Fruit fly (Drosophila melanogaster): ENCODE measurements around the gene Mayo.

Mayo gene

DNA sequence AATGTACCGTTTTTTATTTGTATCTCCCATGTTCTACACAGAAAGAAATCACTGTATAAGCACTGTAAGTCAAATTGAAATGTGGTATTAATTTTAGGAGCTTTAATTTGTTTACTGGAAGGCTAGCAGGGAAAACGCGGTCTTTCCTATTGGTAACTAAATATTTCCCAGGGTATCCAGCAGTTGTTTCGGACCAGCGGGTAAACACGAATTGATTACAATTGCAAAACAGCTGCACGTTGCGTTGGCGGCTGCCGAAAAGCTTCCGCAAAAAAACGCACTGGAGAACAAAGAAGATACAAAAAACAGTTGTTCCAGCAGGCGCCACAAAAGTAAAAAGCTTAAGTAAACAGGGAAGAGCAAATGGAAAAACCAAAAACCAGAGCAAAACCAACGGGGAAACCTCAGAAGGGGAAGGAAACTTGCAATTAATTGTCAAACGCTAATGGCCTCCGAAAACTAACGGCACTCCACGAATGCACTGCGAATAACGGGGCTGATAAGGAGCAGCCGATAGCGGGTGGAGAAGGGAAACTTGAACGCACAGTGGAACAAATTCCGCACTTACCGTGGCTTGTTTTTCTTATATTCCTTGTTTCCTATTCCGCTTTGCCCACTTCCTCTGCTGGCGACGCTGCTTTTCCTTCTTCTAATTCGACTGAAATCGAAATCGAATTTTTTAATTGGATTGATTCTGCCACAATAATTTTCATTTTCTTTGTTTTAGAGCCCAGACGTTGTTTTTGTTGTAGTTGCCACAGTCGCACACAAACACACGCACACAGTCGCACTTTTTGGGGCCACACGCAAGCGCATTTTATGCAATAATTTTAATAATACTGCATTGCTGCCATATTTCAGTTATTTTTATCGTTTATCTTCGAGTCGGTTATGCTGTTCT, 48.9 kb downstream of the Mayo start (continued):
- TF ChIP-seq nerfin-2 (GFP tag; IDR thresholded peaks at IDR 0.05; ENCODE audit: partially characterized antibody) = peak; percentile 32; the same call in 1 of the 2 replicates
- no peak for TF ChIP-seq Side (GFP tag; optimal IDR thresholded peaks at IDR 0.05)
- TF ChIP-seq CG11247 (GFP tag; IDR thresholded peaks at IDR 0.05) = no peak
- TF ChIP-seq CG8944 (GFP tag; optimal IDR thresholded peaks at IDR 0.05) = peak; percentile 31
- TF ChIP-seq CG14965 (GFP tag; optimal IDR thresholded peaks at IDR 0.05; ENCODE audit: borderline replicate concordance) = no peak
- TF ChIP-seq Doc2 (GFP tag; IDR thresholded peaks at IDR 0.05) = no peak
- TF ChIP-seq ase (GFP tag; IDR thresholded peaks at IDR 0.05) = peak; percentile 5; the same call in 1 of the 3 replicates
- TF ChIP-seq Lhr (GFP tag; optimal IDR thresholded peaks at IDR 0.05) = no peak
- no peak for TF ChIP-seq Myb (GFP tag; optimal IDR thresholded peaks at IDR 0.05)
- TF ChIP-seq az2 (GFP tag; optimal IDR thresholded peaks at IDR 0.05) = peak; percentile 37
- no peak for TF ChIP-seq gfzf (GFP tag; optimal IDR thresholded peaks at IDR 0.05)
- no peak for TF ChIP-seq wek (GFP tag; optimal IDR thresholded peaks at IDR 0.05)
- no peak for TF ChIP-seq H2.0 (GFP tag; IDR thresholded peaks at IDR 0.05)
- TF ChIP-seq Hr78 (GFP tag; optimal IDR thresholded peaks at IDR 0.05) = no peak
- peak; percentile 34; the same call in 1 of the 2 replicates for TF ChIP-seq CG11696 (GFP tag; IDR thresholded peaks at IDR 0.05)
- peak; percentile 57 for TF ChIP-seq NfI (GFP tag; optimal IDR thresholded peaks at IDR 0.05)
- peak; percentile 53 for TF ChIP-seq sisA (GFP tag; IDR thresholded peaks at IDR 0.05)
- TF ChIP-seq bcd (GFP tag; optimal IDR thresholded peaks at IDR 0.05) = peak; percentile 6
- no peak for TF ChIP-seq CHES-1-like (GFP tag; optimal IDR thresholded peaks at IDR 0.05)
- no peak for TF ChIP-seq CG11085 (GFP tag; IDR thresholded peaks at IDR 0.05)
- TF ChIP-seq NC2β (GFP tag; optimal IDR thresholded peaks at IDR 0.05) = peak; percentile 13
- TF ChIP-seq CG6175 (GFP tag; IDR thresholded peaks at IDR 0.05) = no peak
- no peak for TF ChIP-seq CG2129 (GFP tag; IDR thresholded peaks at IDR 0.05; ENCODE audit: partially characterized antibody)
- no peak for TF ChIP-seq CG13624 (GFP tag; optimal IDR thresholded peaks at IDR 0.05)
- TF ChIP-seq CG6765 (GFP tag; optimal IDR thresholded peaks at IDR 0.05) = peak; percentile 36
- TF ChIP-seq ATbp (GFP tag; optimal IDR thresholded peaks at IDR 0.05) = no peak
- peak; percentile 92 for TF ChIP-seq Ets65A (GFP tag)
- TF ChIP-seq pan (optimal IDR thresholded peaks at IDR 0.05) = no peak
- peak in 1 of 2 experiments; percentile 52 for TF ChIP-seq pan (GFP tag; optimal IDR thresholded peaks at IDR 0.05 in 1 of 2, IDR thresholded peaks at IDR 0.05 in 1 of 2)
- TF ChIP-seq dpn (GFP tag; optimal IDR thresholded peaks at IDR 0.05) = peak in 1 of 2 experiments; percentile 50
- TF ChIP-seq wor (GFP tag; IDR thresholded peaks at IDR 0.05) = peak; percentile 22; the same call in 1 of the 2 replicates
- TF ChIP-seq CG11093 (GFP tag; IDR thresholded peaks at IDR 0.05) = no peak
- no peak for TF ChIP-seq Six4 (GFP tag; optimal IDR thresholded peaks at IDR 0.05)
- peak; percentile 38 for TF ChIP-seq grau (tag; optimal IDR thresholded peaks at IDR 0.05)
- TF ChIP-seq CG10654 (GFP tag; optimal IDR thresholded peaks at IDR 0.05) = no peak
- no peak for TF ChIP-seq CG12219 (GFP tag; optimal IDR thresholded peaks at IDR 0.05)
- peak; percentile 11 for TF ChIP-seq Mad (GFP tag; optimal IDR thresholded peaks at IDR 0.05)
- no peak for TF ChIP-seq CG5180 (GFP tag; optimal IDR thresholded peaks at IDR 0.05)
- 0 out of 3 replicates have a peak, but pooled peaks have one; percentile 47 for TF ChIP-seq ken (GFP tag; IDR thresholded peaks at IDR 0.05)
- peak; percentile 12 for TF ChIP-seq gcm2 (GFP tag; optimal IDR thresholded peaks at IDR 0.05)
- TF ChIP-seq kah (GFP tag; optimal IDR thresholded peaks at IDR 0.05) = no peak
- TF ChIP-seq CG3163 (GFP tag; optimal IDR thresholded peaks at IDR 0.05) = no peak
- no peak for TF ChIP-seq klu (GFP tag; IDR thresholded peaks at IDR 0.05)
- TF ChIP-seq Blimp-1 (GFP tag; optimal IDR thresholded peaks at IDR 0.05) = peak; percentile 35
- no peak for TF ChIP-seq Bteb2 (GFP tag; optimal IDR thresholded peaks at IDR 0.05)
- peak; percentile 11 for TF ChIP-seq Nf-YC (tag; optimal IDR thresholded peaks at IDR 0.05)
- peak; percentile 76 for TF ChIP-seq ci (GFP tag; IDR thresholded peaks at IDR 0.05)
- TF ChIP-seq CG1024 (GFP tag; IDR thresholded peaks at IDR 0.05) = no peak
- no peak for TF ChIP-seq h (optimal IDR thresholded peaks at IDR 0.05)
- no peak for TF ChIP-seq knrl (GFP tag; IDR thresholded peaks at IDR 0.05; ENCODE audit: partially characterized antibody)

Measured in whole organism, embryonic.